Worm (Caenorhabditis elegans): ENCODE results near the gene clec-136.

DNA sequence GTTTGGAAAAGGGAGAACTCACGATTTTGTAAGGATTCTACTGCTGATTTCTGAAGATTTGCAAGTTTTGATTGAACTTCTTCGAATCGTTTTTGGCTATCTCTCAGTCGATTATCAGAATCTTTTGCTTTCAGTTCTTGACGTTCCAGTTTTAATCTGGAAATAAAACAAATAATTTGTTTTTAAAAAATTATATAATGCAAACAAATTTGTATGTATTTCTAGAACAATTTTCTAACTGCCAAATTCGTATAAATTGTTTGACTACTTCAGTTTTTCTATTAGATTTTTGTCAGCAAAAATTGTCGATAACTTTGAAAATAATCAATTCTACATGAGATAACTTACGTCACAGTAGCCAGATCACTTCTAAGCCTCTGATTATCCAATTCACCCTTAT is 15.1 kb upstream of the clec-136 start:
- no peak for TF ChIP-seq unc-62 (GFP tag; optimal IDR thresholded peaks at IDR 0.05)
- no peak for TF ChIP-seq nhr-76 (tag; optimal IDR thresholded peaks at IDR 0.05)
- TF ChIP-seq ham-2 (GFP tag; optimal IDR thresholded peaks at IDR 0.05), result no peak
- TF ChIP-seq ztf-11 (tag; optimal IDR thresholded peaks at IDR 0.05), result no peak
- no peak for TF ChIP-seq lin-13 (tag; optimal IDR thresholded peaks at IDR 0.05)
- TF ChIP-seq unc-39 (tag; optimal IDR thresholded peaks at IDR 0.05), result no peak
- no peak for TF ChIP-seq snpc-4 (tag; optimal IDR thresholded peaks at IDR 0.05)
- no peak for TF ChIP-seq nhr-28 (tag; optimal IDR thresholded peaks at IDR 0.05)

Data from whole organism, mixed stage, embryonic.